Worm (Caenorhabditis elegans) whole organism, young adult: ENCODE measurements around the gene K07D4.6.

ENCODE experiments used
- B0336.3 ChIP-seq: fragments of 200-800 bp; sonication (Bioruptor generic); IDR thresholded peaks from 2 replicates; pipeline ENCODE4 v1.3.6; 2022; ENCODE audit warnings: missing genetic modification characterization, missing compliant biosample characterization
- F10E7.11 ChIP-seq: sonication (generic microtip); optimal IDR thresholded peaks from 2 replicates; lab custom pipeline; 2017; ENCODE audit warnings: mild to moderate bottlenecking, missing genetic modification characterization, moderate library complexity, missing compliant biosample characterization
- F33H1.4 ChIP-seq: fragments of 200-800 bp; sonication (Bioruptor generic); IDR thresholded peaks from 2 replicates; pipeline ENCODE4 v1.3.6; 2022; ENCODE audit warnings: missing genetic modification reagents, missing genetic modification characterization, missing compliant biosample characterization
- F39B2.1 ChIP-seq: fragments of 200-800 bp; sonication (Bioruptor generic); IDR thresholded peaks from 2 replicates; pipeline ENCODE4 v1.3.6; 2022; ENCODE audit warnings: missing genetic modification reagents, missing genetic modification characterization, missing compliant biosample characterization
- T07F8.4 ChIP-seq: sonication (generic microtip); optimal IDR thresholded peaks from 2 replicates; lab custom pipeline; 2016; ENCODE audit warnings: mild to moderate bottlenecking, missing genetic modification characterization, moderate library complexity, missing compliant biosample characterization
- T26A5.8 ChIP-seq: sonication (generic microtip); optimal IDR thresholded peaks from 2 replicates; lab custom pipeline; 2016; ENCODE audit warnings: missing genetic modification characterization, missing compliant biosample characterization
- Y79H2A.3 ChIP-seq: fragments of 200-800 bp; sonication (Bioruptor generic); conservative IDR thresholded peaks from 2 replicates; pipeline ENCODE4 v1.3.6; 2022; ENCODE audit warnings: missing genetic modification reagents, missing genetic modification characterization, missing compliant biosample characterization
- Y95B8A.8 ChIP-seq: fragments of 200-800 bp; sonication (Bioruptor generic); IDR thresholded peaks from 2 replicates; pipeline ENCODE4 v1.3.6; 2022; ENCODE audit warnings: missing genetic modification reagents, missing genetic modification characterization, missing compliant biosample characterization
- aptf-3 ChIP-seq: fragments of 200-800 bp; sonication (Bioruptor generic); IDR thresholded peaks from 2 replicates; pipeline ENCODE4 v1.3.6; 2022; ENCODE audit warnings: missing genetic modification characterization, missing compliant biosample characterization
- athp-1 ChIP-seq: sonication (generic microtip); optimal IDR thresholded peaks from 2 replicates; lab custom pipeline; 2017; ENCODE audit warnings: mild to moderate bottlenecking, missing genetic modification characterization, missing compliant biosample characterization
- attf-6 ChIP-seq: fragments of 200-800 bp; sonication (Bioruptor generic); IDR thresholded peaks from 2 replicates; pipeline ENCODE4 v1.3.6; 2022; ENCODE audit warnings: missing genetic modification reagents, missing genetic modification characterization, missing compliant biosample characterization
- bed-2 ChIP-seq: fragments of 200-800 bp; sonication (Bioruptor generic); IDR thresholded peaks from 2 replicates; pipeline ENCODE4 v1.3.6; 2022; ENCODE audit warnings: missing genetic modification reagents, missing genetic modification characterization, missing compliant biosample characterization
- cebp-1 ChIP-seq, 2 experiments: fragments of 200-800 bp in 1 of 2; sonication (Bioruptor generic) in 1 of 2; sonication (generic microtip) in 1 of 2; IDR thresholded peaks in 1 of 2; optimal IDR thresholded peaks in 1 of 2; 2 replicates each; pipeline versions ENCODE4 v1.3.6 to Lab custom; 2017 to 2022; ENCODE audit warnings: missing compliant biosample characterization in 2 of 2, missing genetic modification characterization in 2 of 2, mild to moderate bottlenecking in 1 of 2, missing genetic modification reagents in 1 of 2, moderate library complexity in 1 of 2
- cebp-2 ChIP-seq: fragments of 200-800 bp; sonication (Bioruptor generic); IDR thresholded peaks from 2 replicates; pipeline ENCODE4 v1.3.6; 2022; ENCODE audit warnings: missing genetic modification characterization, missing compliant biosample characterization
- ceh-27 ChIP-seq: fragments of 200-800 bp; sonication (Bioruptor generic); optimal IDR thresholded peaks from 2 replicates; lab custom pipeline; 2018; ENCODE audit warnings: mild to moderate bottlenecking, missing genetic modification characterization, moderate library complexity, missing compliant biosample characterization
- ceh-58 ChIP-seq: fragments of 200-800 bp; sonication (Bioruptor generic); IDR thresholded peaks from 2 replicates; pipeline ENCODE4 v1.3.6; 2022; ENCODE audit warnings: missing genetic modification characterization, missing compliant biosample characterization
- ceh-91 ChIP-seq: fragments of 200-800 bp; sonication (Bioruptor generic); IDR thresholded peaks from 2 replicates; pipeline ENCODE4 v1.3.6; 2022; ENCODE audit warnings: missing genetic modification reagents, missing genetic modification characterization, missing compliant biosample characterization
- dpl-1 ChIP-seq: fragments of 150-350 bp; optimal IDR thresholded peaks from 2 replicates; lab custom pipeline; 2014; ENCODE audit warnings: missing biosample characterization, missing genetic modification reagents, missing genetic modification characterization
- egrh-3 ChIP-seq: fragments of 200-800 bp; sonication (Bioruptor generic); IDR thresholded peaks from 2 replicates; pipeline ENCODE4 v1.3.6; 2022; ENCODE audit warnings: missing genetic modification reagents, missing genetic modification characterization, missing compliant biosample characterization
- fkh-3 ChIP-seq: sonication (generic microtip); optimal IDR thresholded peaks from 2 replicates; lab custom pipeline; 2016; ENCODE audit warnings: mild to moderate bottlenecking, missing genetic modification characterization, missing compliant biosample characterization
- gei-17 ChIP-seq: fragments of 200-800 bp; sonication (Bioruptor generic); optimal IDR thresholded peaks from 2 replicates; lab custom pipeline; 2018; ENCODE audit warnings: mild to moderate bottlenecking, missing genetic modification characterization, missing compliant biosample characterization
- him-1 ChIP-seq: sonication (generic microtip); optimal IDR thresholded peaks from 2 replicates; lab custom pipeline; 2016; ENCODE audit warnings: missing genotype, missing genetic modification reagents, missing genetic modification characterization, missing compliant biosample characterization
- hlh-26 ChIP-seq: fragments of 200-800 bp; sonication (Bioruptor generic); conservative IDR thresholded peaks from 2 replicates; pipeline ENCODE4 v1.3.6; 2022; ENCODE audit warnings: missing genetic modification reagents, missing genetic modification characterization, missing compliant biosample characterization
- hmg-20 ChIP-seq: fragments of 200-800 bp; sonication (Bioruptor generic); IDR thresholded peaks from 2 replicates; pipeline ENCODE4 v1.3.6; 2022; ENCODE audit warnings: missing genetic modification reagents, missing genetic modification characterization, missing compliant biosample characterization
- hsf-1 ChIP-seq: fragments of 200-800 bp; sonication (Bioruptor generic); IDR thresholded peaks from 2 replicates; pipeline ENCODE4 v1.3.6; 2022; ENCODE audit warnings: missing genetic modification reagents, missing genetic modification characterization, missing compliant biosample characterization
- let-526 ChIP-seq: fragments of 200-800 bp; sonication (Bioruptor generic); IDR thresholded peaks from 2 replicates; pipeline ENCODE4 v1.3.6; 2022; ENCODE audit warnings: missing genetic modification reagents, missing genetic modification characterization, missing compliant biosample characterization
- let-607 ChIP-seq, 2 experiments: fragments of 200-800 bp in 1 of 2; sonication (Bioruptor generic) in 1 of 2; sonication (generic microtip) in 1 of 2; optimal IDR thresholded peaks; 2 replicates each; lab custom pipeline; 2016 to 2018; ENCODE audit warnings: mild to moderate bottlenecking in 2 of 2, missing compliant biosample characterization in 2 of 2, missing genetic modification characterization in 2 of 2, moderate library complexity in 2 of 2, missing genotype in 1 of 2
- lin-26 ChIP-seq: fragments of 200-800 bp; sonication (Bioruptor generic); IDR thresholded peaks from 2 replicates; pipeline ENCODE4 v1.3.6; 2022; ENCODE audit warnings: missing genetic modification reagents, missing genetic modification characterization, missing compliant biosample characterization
- lir-1 ChIP-seq: fragments of 200-800 bp; sonication (Bioruptor generic); conservative IDR thresholded peaks from 2 replicates; pipeline ENCODE4 v1.3.6; 2022; ENCODE audit warnings: missing genetic modification reagents, missing genetic modification characterization, missing compliant biosample characterization
- lsy-27 ChIP-seq: sonication (generic microtip); optimal IDR thresholded peaks from 2 replicates; lab custom pipeline; 2017; ENCODE audit warnings: missing genetic modification characterization, mild to moderate bottlenecking, missing compliant biosample characterization, antibody characterized with exemption, missing genotype, borderline replicate concordance; ENCODE audit not compliant: insufficient read depth
- madf-3 ChIP-seq: fragments of 200-800 bp; sonication (Bioruptor generic); IDR thresholded peaks from 2 replicates; pipeline ENCODE4 v1.3.6; 2022; ENCODE audit warnings: missing genetic modification reagents, missing genetic modification characterization, missing compliant biosample characterization
- madf-8 ChIP-seq: fragments of 200-800 bp; sonication (Bioruptor generic); conservative IDR thresholded peaks from 2 replicates; pipeline ENCODE4 v1.3.6; 2022; ENCODE audit warnings: missing genetic modification reagents, missing genetic modification characterization, missing compliant biosample characterization
- mes-4 ChIP-seq: sonication (generic microtip); optimal IDR thresholded peaks from 2 replicates; lab custom pipeline; 2016; ENCODE audit warnings: missing genotype, missing genetic modification characterization, missing compliant biosample characterization
- nhr-120 ChIP-seq: fragments of 200-800 bp; sonication (Bioruptor generic); IDR thresholded peaks from 2 replicates; pipeline ENCODE4 v1.3.6; 2022; ENCODE audit warnings: missing genetic modification characterization, missing compliant biosample characterization
- nhr-80 ChIP-seq: sonication (generic microtip); optimal IDR thresholded peaks from 2 replicates; lab custom pipeline; 2016; ENCODE audit warnings: missing genetic modification characterization, missing compliant biosample characterization
- nhr-90 ChIP-seq: sonication (generic microtip); optimal IDR thresholded peaks from 2 replicates; lab custom pipeline; 2016; ENCODE audit warnings: missing genotype, mild to moderate bottlenecking, missing genetic modification characterization, missing compliant biosample characterization
- pha-4 ChIP-seq: fragments of 150-350 bp; sonication (generic microtip); optimal IDR thresholded peaks from 2 replicates; lab custom pipeline; 2014; ENCODE audit warnings: missing biosample characterization, missing genetic modification reagents, missing genetic modification characterization
- rcor-1 ChIP-seq: fragments of 200-800 bp; sonication (Bioruptor generic); IDR thresholded peaks from 2 replicates; pipeline ENCODE4 v1.3.6; 2022; ENCODE audit warnings: missing genetic modification reagents, missing genetic modification characterization, missing compliant biosample characterization
- sea-2 ChIP-seq: fragments of 200-800 bp; sonication (Bioruptor generic); IDR thresholded peaks from 2 replicates; pipeline ENCODE4 v1.3.6; 2022; ENCODE audit warnings: missing genetic modification characterization, missing compliant biosample characterization
- somi-1 ChIP-seq: fragments of 200-800 bp; sonication (Bioruptor generic); optimal IDR thresholded peaks from 2 replicates; lab custom pipeline; 2018; ENCODE audit warnings: mild to moderate bottlenecking, missing genetic modification characterization, missing compliant biosample characterization
- tlf-1 ChIP-seq: fragments of 200-800 bp; sonication (Bioruptor generic); optimal IDR thresholded peaks from 2 replicates; lab custom pipeline; 2018; ENCODE audit warnings: mild to moderate bottlenecking, missing genetic modification characterization, missing compliant biosample characterization
- unc-62 ChIP-seq: fragments of 150-350 bp; optimal IDR thresholded peaks from 2 replicates; lab custom pipeline; 2014; ENCODE audit warnings: missing biosample characterization, missing genetic modification reagents, missing genetic modification characterization
- xnd-1 ChIP-seq: sonication (generic microtip); optimal IDR thresholded peaks from 2 replicates; lab custom pipeline; 2016; ENCODE audit warnings: missing genotype, missing genetic modification reagents, missing genetic modification characterization, missing compliant biosample characterization
- ztf-25 ChIP-seq: fragments of 200-800 bp; sonication (Bioruptor generic); IDR thresholded peaks from 2 replicates; pipeline ENCODE4 v1.3.6; 2022; ENCODE audit warnings: missing genetic modification reagents, missing genetic modification characterization, missing compliant biosample characterization
- ztf-6 ChIP-seq: fragments of 200-800 bp; sonication (Bioruptor generic); IDR thresholded peaks from 2 replicates; pipeline ENCODE4 v1.3.6; 2022; ENCODE audit warnings: missing genetic modification reagents, missing genetic modification characterization, missing compliant biosample characterization

K07D4.6 gene

ce11 chrII:4047839-4048440 lies 29.4 kb upstream of the K07D4.6 start (continued):
- peak; percentile 94 for TF ChIP-seq cebp-1 (GFP tag; IDR thresholded peaks at IDR 0.05; lab: Robert Waterston, UW)
- TF ChIP-seq cebp-1 (tag; optimal IDR thresholded peaks at IDR 0.05; lab: Kevin White, UChicago), result peak; percentile 72
- peak; percentile 98 for TF ChIP-seq ztf-6 (GFP tag; lab: Robert Waterston, UW)
- peak; percentile 71 for TF ChIP-seq xnd-1 (tag; lab: Kevin White, UChicago)
- peak; percentile 98 for TF ChIP-seq madf-3 (GFP tag; lab: Robert Waterston, UW)
- TF ChIP-seq tlf-1 (GFP tag; lab: Kevin White, UChicago), result peak; percentile 82
- TF ChIP-seq lir-1 (GFP tag; lab: Robert Waterston, UW), result peak; percentile 98
- peak; percentile 96 for TF ChIP-seq Y95B8A.8 (GFP tag; lab: Robert Waterston, UW)
- TF ChIP-seq cebp-2, result peak; percentile 96
- peak; percentile 90 for TF ChIP-seq hsf-1
- TF ChIP-seq rcor-1 (GFP tag; lab: Robert Waterston, UW), result peak; percentile 99
- TF ChIP-seq egrh-3 (GFP tag; lab: Robert Waterston, UW), result peak; percentile 78
- TF ChIP-seq B0336.3 (GFP tag; lab: Robert Waterston, UW), result peak; percentile 36; the same call in 1 of the 2 replicates
- peak; percentile 94 for TF ChIP-seq hmg-20
- 0 out of 2 replicates have a peak, but pooled peaks have one; percentile 59 for TF ChIP-seq aptf-3 (GFP tag; lab: Robert Waterston, UW)
- TF ChIP-seq somi-1 (GFP tag; lab: Kevin White, UChicago), result peak; percentile 50
- TF ChIP-seq lin-26, result peak; percentile 89
- peak; percentile 97 for TF ChIP-seq ceh-91 (GFP tag; lab: Robert Waterston, UW)
- peak; percentile 93 for TF ChIP-seq sea-2 (GFP tag; lab: Robert Waterston, UW)
- TF ChIP-seq madf-8 (GFP tag; lab: Robert Waterston, UW), result peak; percentile 96
- TF ChIP-seq F33H1.4 (GFP tag; lab: Robert Waterston, UW), result peak; percentile 95
- peak; percentile 38 for TF ChIP-seq nhr-80 (tag; lab: Kevin White, UChicago)
- TF ChIP-seq ztf-25 (GFP tag; lab: Robert Waterston, UW), result peak; percentile 94
- peak; percentile 52 for TF ChIP-seq him-1
- peak; percentile 87; the same call in 1 of the 2 replicates for TF ChIP-seq Y79H2A.3 (GFP tag; lab: Robert Waterston, UW)
- TF ChIP-seq let-526, result peak; percentile 99

DNA sequence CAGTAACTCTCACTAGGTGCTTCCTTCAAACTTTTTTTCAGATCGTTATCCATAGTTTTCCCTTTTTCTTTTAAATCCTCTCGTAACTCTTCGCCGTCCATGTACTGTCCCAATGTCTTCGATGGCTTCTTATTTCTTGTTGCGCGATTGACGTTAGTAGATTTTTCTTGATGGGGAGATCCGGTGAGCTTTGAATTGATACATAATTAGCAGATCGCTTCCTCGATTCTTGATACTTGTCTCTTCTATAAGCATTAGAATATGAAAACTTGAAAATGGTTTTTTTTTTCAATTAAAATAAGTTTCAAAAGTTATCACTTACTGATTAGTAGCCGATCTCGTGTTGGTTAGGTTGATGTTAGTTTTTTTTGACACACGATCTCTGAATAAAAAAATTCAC lies 26.9 kb upstream of the K07D4.6 start, which contains the start of gene K07D4.2:
Gene K07D4.2, minus strand, starts transcription at position 101 of the 400 bp plus-strand sequence.
- TF ChIP-seq T26A5.8 (tag; lab: Kevin White, UChicago) (no peak), nhr-90 (tag; lab: Kevin White, UChicago) (no peak), nhr-120 (GFP tag; lab: Robert Waterston, UW) (no peak), ceh-58 (no peak), gei-17 (GFP tag; lab: Kevin White, UChicago) (no peak), sea-2 (GFP tag; lab: Robert Waterston, UW) (no peak), bed-2 (GFP tag; lab: Robert Waterston, UW) (no peak), athp-1 (tag; lab: Kevin White, UChicago) (no peak)

- TF ChIP-seq B0336.3 (GFP tag; lab: Robert Waterston, UW), result peak; percentile 68; the same call in 1 of the 2 replicates
- no peak for TF ChIP-seq T07F8.4 (tag; lab: Kevin White, UChicago)
- no peak for TF ChIP-seq somi-1 (GFP tag; lab: Kevin White, UChicago)
- TF ChIP-seq pha-4 (tag; lab: Kevin White, UChicago), result peak; percentile 65
- no peak for TF ChIP-seq hlh-26 (GFP tag; lab: Robert Waterston, UW)
- peak; percentile 76 for TF ChIP-seq F33H1.4 (GFP tag; lab: Robert Waterston, UW)
- no peak for TF ChIP-seq sea-2 (GFP tag; lab: Robert Waterston, UW)
- TF ChIP-seq ztf-25 (GFP tag; lab: Robert Waterston, UW), result no peak
- peak; percentile 96 for TF ChIP-seq dpl-1 (GFP tag; lab: Kevin White, UChicago)
- TF ChIP-seq attf-6 (GFP tag; lab: Robert Waterston, UW), result peak; percentile 49; the same call in 1 of the 2 replicates
- no peak for TF ChIP-seq fkh-3 (tag; lab: Kevin White, UChicago)
- TF ChIP-seq F10E7.11 (tag; lab: Kevin White, UChicago), result no peak
- TF ChIP-seq F39B2.1, result no peak
- no peak for TF ChIP-seq unc-62 (GFP tag; lab: Kevin White, UChicago)
- peak; percentile 60 to 91 for TF ChIP-seq let-607 (tag; optimal IDR thresholded peaks at IDR 0.05; lab: Kevin White, UChicago)
- peak; percentile 66 for TF ChIP-seq ceh-27
- TF ChIP-seq lsy-27 (tag; lab: Kevin White, UChicago), result no peak
- TF ChIP-seq mes-4 (tag; lab: Kevin White, UChicago), result no peak
Measured at ce11 chrII:4044349-4044748, 25.8 kb upstream of the K07D4.6 start, which contains the start of gene rpn-11. Gene rpn-11, minus strand, starts transcription at chrII:4044546.
